Fruit fly (Drosophila melanogaster) whole organism, embryonic: ENCODE results near the gene CG1213.

Experiments used
- B-H2 ChIP-seq: fragments of 200-800 bp; sonication (Bioruptor generic); optimal IDR thresholded peaks from 2 replicates; lab custom pipeline; 2018; ENCODE audit warnings: missing biosample characterization, mild to moderate bottlenecking, missing genetic modification characterization
- CG10366 ChIP-seq: fragments of 200-800 bp; sonication (Bioruptor generic); IDR thresholded peaks from 2 replicates; pipeline ENCODE4 v1.3.6; 2022; ENCODE audit warnings: missing biosample characterization, missing genetic modification characterization
- CG11696 ChIP-seq: fragments of 200-800 bp; sonication (Bioruptor generic); IDR thresholded peaks from 2 replicates; pipeline ENCODE4 v1.3.6; 2022; ENCODE audit warnings: missing biosample characterization, missing genetic modification characterization
- CG12155 ChIP-seq: fragments of 200-800 bp; sonication (Bioruptor generic); optimal IDR thresholded peaks from 3 replicates; lab custom pipeline; 2016; ENCODE audit warnings: missing biosample characterization, missing genetic modification characterization
- CG14050 ChIP-seq: fragments of 200-800 bp; sonication (Bioruptor generic); IDR thresholded peaks from 3 replicates; pipeline ENCODE4 v1.3.6; 2022; ENCODE audit warnings: missing biosample characterization, missing genetic modification characterization
- CG15514 ChIP-seq: fragments of 200-800 bp; sonication (Bioruptor generic); optimal IDR thresholded peaks from 3 replicates; lab custom pipeline; 2017; ENCODE audit warnings: missing biosample characterization, missing genetic modification characterization, mild to moderate bottlenecking, moderate library complexity, missing genetic modification reagents
- CG16863 ChIP-seq: fragments of 200-800 bp; sonication (Bioruptor generic); optimal IDR thresholded peaks from 3 replicates; lab custom pipeline; 2016; ENCODE audit warnings: missing biosample characterization, missing genetic modification characterization
- CG17328 ChIP-seq: fragments of 200-800 bp; sonication (Bioruptor generic); IDR thresholded peaks from 2 replicates; pipeline ENCODE4 v1.3.6; 2022; ENCODE audit warnings: missing biosample characterization, missing genetic modification characterization
- CG1832 ChIP-seq: fragments of 200-800 bp; sonication (Bioruptor generic); optimal IDR thresholded peaks from 2 replicates; lab custom pipeline; 2017; ENCODE audit warnings: missing biosample characterization, mild to moderate bottlenecking, missing genetic modification characterization, inconsistent platforms
- CG2116 ChIP-seq: fragments of 200-800 bp; sonication (Bioruptor generic); optimal IDR thresholded peaks from 3 replicates; lab custom pipeline; 2018; ENCODE audit warnings: missing biosample characterization, mild to moderate bottlenecking, missing genetic modification characterization
- CG30403 ChIP-seq: fragments of 200-800 bp; sonication (Bioruptor generic); optimal IDR thresholded peaks from 3 replicates; lab custom pipeline; 2016; ENCODE audit warnings: missing biosample characterization, missing genetic modification characterization
- CG31365 ChIP-seq: fragments of 200-800 bp; sonication (Bioruptor generic); optimal IDR thresholded peaks from 2 replicates; lab custom pipeline; 2018; ENCODE audit warnings: missing biosample characterization, mild to moderate bottlenecking, missing genetic modification characterization
- CG31388 ChIP-seq: fragments of 200-800 bp; sonication (Bioruptor generic); optimal IDR thresholded peaks from 2 replicates; lab custom pipeline; 2016; ENCODE audit warnings: missing biosample characterization, missing genetic modification characterization
- CG3163 ChIP-seq: fragments of 200-800 bp; sonication (Bioruptor generic); optimal IDR thresholded peaks from 3 replicates; lab custom pipeline; 2016; ENCODE audit warnings: missing biosample characterization, missing genetic modification characterization
- CG4730 ChIP-seq: fragments of 200-800 bp; sonication (Bioruptor generic); IDR thresholded peaks from 2 replicates; pipeline ENCODE4 v1.3.6; 2022; ENCODE audit warnings: missing biosample characterization, missing genetic modification characterization
- CG8944 ChIP-seq: fragments of 200-800 bp; sonication (Bioruptor generic); optimal IDR thresholded peaks from 3 replicates; lab custom pipeline; 2016; ENCODE audit warnings: missing biosample characterization, missing genetic modification characterization
- CG9215 ChIP-seq: fragments of 200-800 bp; sonication (Bioruptor generic); IDR thresholded peaks from 2 replicates; pipeline ENCODE4 v1.3.6; 2022; ENCODE audit warnings: missing biosample characterization, missing genetic modification characterization
- CG9932 ChIP-seq: fragments of 200-800 bp; sonication (Bioruptor generic); IDR thresholded peaks from 2 replicates; pipeline ENCODE4 v1.3.6; 2022; ENCODE audit warnings: missing biosample characterization, missing genetic modification characterization
- CTCF ChIP-seq: fragments of 200-800 bp; sonication (Bioruptor generic); optimal IDR thresholded peaks from 2 replicates; lab custom pipeline; 2017; ENCODE audit warnings: missing biosample characterization, mild to moderate bottlenecking, missing genetic modification characterization, moderate library complexity
- D ChIP-seq, 2 experiments: fragments of 200-800 bp in 1 of 2; fragments of >200 bp in 1 of 2; sonication (Bioruptor generic) in 1 of 2; optimal IDR thresholded peaks; 2 replicates in 1 of 2; 3 replicates in 1 of 2; lab custom pipeline; 2017; ENCODE audit warnings: mild to moderate bottlenecking in 1 of 2, missing biosample characterization in 1 of 2, missing genetic modification characterization in 1 of 2, missing genetic modification reagents in 1 of 2
- Deaf1 ChIP-seq: fragments of 200-800 bp; optimal IDR thresholded peaks from 3 replicates; lab custom pipeline; 2019; ENCODE audit warnings: missing biosample characterization, mild to moderate bottlenecking, missing genetic modification characterization, moderate library complexity
- ERR ChIP-seq: fragments of 200-800 bp; sonication (Bioruptor generic); optimal IDR thresholded peaks from 2 replicates; lab custom pipeline; 2016; ENCODE audit warnings: missing biosample characterization, missing genetic modification characterization
- H2.0 ChIP-seq: fragments of 200-800 bp; sonication (Bioruptor generic); IDR thresholded peaks from 2 replicates; pipeline ENCODE4 v1.3.6; 2022; ENCODE audit warnings: missing biosample characterization, missing genetic modification characterization
- Hmr ChIP-seq: fragments of 200-800 bp; sonication (Bioruptor generic); optimal IDR thresholded peaks from 3 replicates; lab custom pipeline; 2017; ENCODE audit warnings: mild to moderate bottlenecking, missing biosample characterization, missing genetic modification reagents, missing genetic modification characterization
- MESR4 ChIP-seq: fragments of 200-800 bp; sonication (Bioruptor generic); optimal IDR thresholded peaks from 2 replicates; lab custom pipeline; 2018; ENCODE audit warnings: missing biosample characterization, mild to moderate bottlenecking, missing genetic modification characterization, moderate library complexity
- Mrtf ChIP-seq: fragments of 200-800 bp; sonication (Bioruptor generic); IDR thresholded peaks from 3 replicates; pipeline ENCODE4 v1.3.6; 2022; ENCODE audit warnings: missing biosample characterization, missing genetic modification characterization
- NC2α ChIP-seq: fragments of 200-800 bp; sonication (Bioruptor generic); optimal IDR thresholded peaks from 2 replicates; lab custom pipeline; 2016; ENCODE audit warnings: missing biosample characterization, missing genetic modification characterization
- Pdp1 ChIP-seq, 2 experiments: fragments of 200-800 bp; sonication (Bioruptor generic); optimal IDR thresholded peaks; 3 replicates each; lab custom pipeline; 2016; ENCODE audit warnings: missing biosample characterization in 2 of 2, missing genetic modification characterization in 2 of 2, mild to moderate bottlenecking in 1 of 2, moderate library complexity in 1 of 2
- Taf1 ChIP-seq: fragments of 200-800 bp; sonication (Bioruptor generic); IDR thresholded peaks from 2 replicates; pipeline ENCODE4 v1.3.6; 2022; ENCODE audit warnings: missing biosample characterization, missing genetic modification characterization
- Usf ChIP-seq: fragments of 200-800 bp; sonication (Bioruptor generic); optimal IDR thresholded peaks from 2 replicates; lab custom pipeline; 2017; ENCODE audit warnings: missing genotype, missing biosample characterization, missing genetic modification characterization
- Xbp1 ChIP-seq: fragments of 200-800 bp; sonication (Bioruptor generic); optimal IDR thresholded peaks from 3 replicates; lab custom pipeline; 2016; ENCODE audit warnings: missing biosample characterization, mild to moderate bottlenecking, missing genetic modification characterization
- al ChIP-seq: fragments of 200-800 bp; sonication (Bioruptor generic); IDR thresholded peaks from 2 replicates; pipeline ENCODE4 v1.3.6; 2022; ENCODE audit warnings: missing biosample characterization, missing genetic modification characterization
- amos ChIP-seq: fragments of 200-800 bp; sonication (Bioruptor generic); IDR thresholded peaks from 2 replicates; pipeline ENCODE4 v1.3.6; 2022; ENCODE audit warnings: missing biosample characterization, missing genetic modification characterization; ENCODE audit not compliant: partially characterized antibody
- az2 ChIP-seq: fragments of 200-800 bp; sonication (Bioruptor generic); optimal IDR thresholded peaks from 3 replicates; lab custom pipeline; 2016; ENCODE audit warnings: missing biosample characterization, missing genetic modification characterization
- caup ChIP-seq: fragments of 200-800 bp; sonication (Bioruptor generic); optimal IDR thresholded peaks from 3 replicates; lab custom pipeline; 2017; ENCODE audit warnings: missing biosample characterization, mild to moderate bottlenecking, missing genetic modification characterization, moderate library complexity; ENCODE audit not compliant: severe bottlenecking
- cwo ChIP-seq: fragments of 200-800 bp; sonication (Bioruptor generic); optimal IDR thresholded peaks from 3 replicates; lab custom pipeline; 2017; ENCODE audit warnings: missing biosample characterization, missing genetic modification characterization, mild to moderate bottlenecking, moderate library complexity, missing genetic modification reagents
- danr ChIP-seq: fragments of 200-800 bp; sonication (Bioruptor generic); IDR thresholded peaks from 2 replicates; pipeline ENCODE4 v1.3.6; 2022; ENCODE audit warnings: missing biosample characterization, missing genetic modification characterization
- dmrt99B ChIP-seq: fragments of 200-800 bp; sonication (Bioruptor generic); optimal IDR thresholded peaks from 2 replicates; lab custom pipeline; 2018; ENCODE audit warnings: missing biosample characterization, mild to moderate bottlenecking, missing genetic modification characterization, moderate library complexity
- ems ChIP-seq: fragments of 200-800 bp; sonication (Bioruptor generic); optimal IDR thresholded peaks from 3 replicates; lab custom pipeline; 2016; ENCODE audit warnings: missing biosample characterization, missing genetic modification characterization
- exex ChIP-seq: fragments of 200-800 bp; sonication (Bioruptor generic); optimal IDR thresholded peaks from 4 replicates; lab custom pipeline; 2018; ENCODE audit warnings: missing biosample characterization, mild to moderate bottlenecking, missing genetic modification characterization, moderate library complexity
- fu2 ChIP-seq: fragments of 200-800 bp; sonication (Bioruptor generic); optimal IDR thresholded peaks from 2 replicates; lab custom pipeline; 2016; ENCODE audit warnings: missing biosample characterization, missing genetic modification characterization
- grau ChIP-seq: fragments of 200-800 bp; optimal IDR thresholded peaks from 3 replicates; lab custom pipeline; 2019; ENCODE audit warnings: missing biosample characterization, mild to moderate bottlenecking, missing genetic modification characterization, moderate library complexity
- gro ChIP-seq: fragments of 200-800 bp; sonication (Bioruptor generic); optimal IDR thresholded peaks from 2 replicates; lab custom pipeline; 2016; ENCODE audit warnings: missing biosample characterization, missing genetic modification characterization
- lov ChIP-seq, 2 experiments: fragments of 200-800 bp in 1 of 2; fragments of >200 bp in 1 of 2; sonication (Bioruptor generic) in 1 of 2; IDR thresholded peaks in 1 of 2; optimal IDR thresholded peaks in 1 of 2; 2 replicates in 1 of 2; 3 replicates in 1 of 2; pipeline versions ENCODE4 v1.3.6 to Lab custom; 2017 to 2022; ENCODE audit warnings: missing biosample characterization in 1 of 2, missing genetic modification characterization in 1 of 2
- row ChIP-seq: fragments of 200-800 bp; sonication (Bioruptor generic); IDR thresholded peaks from 3 replicates; pipeline ENCODE4 v1.3.6; 2022; ENCODE audit warnings: missing biosample characterization, missing genetic modification characterization
- shn ChIP-seq: fragments of 200-800 bp; sonication (Bioruptor generic); optimal IDR thresholded peaks from 3 replicates; lab custom pipeline; 2016; ENCODE audit warnings: missing biosample characterization, missing genetic modification characterization
- twi ChIP-seq: fragments of 200-800 bp; optimal IDR thresholded peaks from 2 replicates; lab custom pipeline; 2019; ENCODE audit warnings: missing biosample characterization, mild to moderate bottlenecking, missing genetic modification characterization, moderate library complexity
- unpg ChIP-seq: fragments of 200-800 bp; sonication (Bioruptor generic); optimal IDR thresholded peaks from 3 replicates; lab custom pipeline; 2018; ENCODE audit warnings: missing biosample characterization, mild to moderate bottlenecking, missing genetic modification characterization, moderate library complexity
- usp ChIP-seq: fragments of >200 bp; optimal IDR thresholded peaks from 2 replicates; lab custom pipeline; 2017; ENCODE audit warnings: missing biosample characterization, missing genetic modification characterization

CG1213 gene

dm6 chr3R:5861218-5861902, 20.4 kb downstream of the CG1213 start (continued):
- TF ChIP-seq CG3163 (GFP tag; lab: Kevin White, UChicago) = no peak
- peak; percentile 25 for TF ChIP-seq CG15514 (GFP tag; lab: Kevin White, UChicago)
- peak; percentile 36; the same call in 1 of the 2 replicates for TF ChIP-seq CG9215 (GFP tag; lab: Robert Waterston, UW)
- peak; percentile 31; the same call in 1 of the 2 replicates for TF ChIP-seq CG11696 (GFP tag; lab: Robert Waterston, UW)
- TF ChIP-seq usp (GFP tag; lab: Kevin White, UChicago) = no peak
- no peak for TF ChIP-seq danr
- no peak for TF ChIP-seq H2.0 (GFP tag; lab: Robert Waterston, UW)
- no peak for TF ChIP-seq CG2116 (GFP tag; lab: Kevin White, UChicago)
- TF ChIP-seq amos (GFP tag; lab: Robert Waterston, UW) = no peak
- TF ChIP-seq twi (tag; lab: Kevin White, UChicago) = no peak
- no peak for TF ChIP-seq NC2α (GFP tag; lab: Kevin White, UChicago)
- no peak for TF ChIP-seq CG1832 (GFP tag; lab: Kevin White, UChicago)
- peak; percentile 34 for TF ChIP-seq Hmr
- peak; percentile 38 for TF ChIP-seq grau (tag; lab: Kevin White, UChicago)
- TF ChIP-seq CG8944 (GFP tag; lab: Kevin White, UChicago) = no peak
- no peak for TF ChIP-seq az2 (GFP tag; lab: Kevin White, UChicago)
- no peak for TF ChIP-seq unpg (GFP tag; lab: Kevin White, UChicago)
- TF ChIP-seq Deaf1 (tag; lab: Kevin White, UChicago) = no peak
- TF ChIP-seq cwo = peak; percentile 5
- peak; percentile 14 for TF ChIP-seq Xbp1 (GFP tag; lab: Kevin White, UChicago)
- peak; percentile 48 for TF ChIP-seq Usf (GFP tag; lab: Kevin White, UChicago)
- TF ChIP-seq CG14050 (GFP tag; lab: Robert Waterston, UW) = no peak
- peak; percentile 70 for TF ChIP-seq CG9932
- TF ChIP-seq ems (GFP tag; lab: Kevin White, UChicago) = peak; percentile 3
- TF ChIP-seq MESR4 (GFP tag; lab: Kevin White, UChicago) = no peak
- TF ChIP-seq CG31388 (GFP tag; lab: Kevin White, UChicago) = no peak
- no peak for TF ChIP-seq CG4730 (GFP tag; lab: Robert Waterston, UW)
- peak; percentile 69 for TF ChIP-seq CG30403 (GFP tag; lab: Kevin White, UChicago)
- no peak for TF ChIP-seq D (optimal IDR thresholded peaks at IDR 0.05; lab: Kevin White, UChicago)
- no peak for TF ChIP-seq D (GFP tag; optimal IDR thresholded peaks at IDR 0.05; lab: Kevin White, UChicago)
- no peak for TF ChIP-seq ERR (GFP tag; lab: Kevin White, UChicago)
- peak in 1 of 2 experiments; percentile 48 for TF ChIP-seq Pdp1 (GFP tag; optimal IDR thresholded peaks at IDR 0.05; lab: Kevin White, UChicago)
- peak; percentile 7 for TF ChIP-seq shn (GFP tag; lab: Kevin White, UChicago)
- 0 out of 2 replicates have a peak, but pooled peaks have one; percentile 13 for TF ChIP-seq CG17328 (GFP tag; lab: Robert Waterston, UW)
- 0 out of 3 replicates have a peak, but pooled peaks have one; percentile 26 for TF ChIP-seq Mrtf
- TF ChIP-seq gro (GFP tag; lab: Kevin White, UChicago) = peak; percentile 2
- no peak for TF ChIP-seq CG31365
- TF ChIP-seq caup = no peak
- TF ChIP-seq CG12155 (GFP tag; lab: Kevin White, UChicago) = peak; percentile 36
- TF ChIP-seq dmrt99B (tag; lab: Kevin White, UChicago) = no peak
- peak; percentile 16 for TF ChIP-seq fu2 (GFP tag; lab: Kevin White, UChicago)
- TF ChIP-seq B-H2 (GFP tag; lab: Kevin White, UChicago) = no peak
- TF ChIP-seq exex (tag; lab: Kevin White, UChicago) = peak; percentile 0
- TF ChIP-seq CTCF (GFP tag; lab: Kevin White, UChicago) = no peak
- TF ChIP-seq row (GFP tag; lab: Robert Waterston, UW) = peak; percentile 58
- no peak for TF ChIP-seq lov (optimal IDR thresholded peaks at IDR 0.05; lab: Kevin White, UChicago)
- no peak for TF ChIP-seq lov (GFP tag; IDR thresholded peaks at IDR 0.05; lab: Robert Waterston, UW)
- no peak for TF ChIP-seq CG10366 (GFP tag; lab: Robert Waterston, UW)
- no peak for TF ChIP-seq Taf1
- TF ChIP-seq CG16863 (GFP tag; lab: Kevin White, UChicago) = no peak
- 0 out of 2 replicates have a peak, but pooled peaks have one; percentile 7 for TF ChIP-seq al (GFP tag; lab: Robert Waterston, UW)
